Worm (Caenorhabditis elegans) whole organism, young adult: ENCODE data around the gene H39E20.1.

Experiments
- B0336.3 ChIP-seq: fragments of 200-800 bp; sonication (Bioruptor generic); IDR thresholded peaks from 2 replicates; pipeline ENCODE4 v1.3.6; 2022; ENCODE audit warnings: missing genetic modification characterization, missing compliant biosample characterization
- C17E4.6 ChIP-seq: fragments of 200-800 bp; sonication (Bioruptor generic); IDR thresholded peaks from 2 replicates; pipeline ENCODE4 v1.3.6; 2022; ENCODE audit warnings: missing genetic modification reagents, missing genetic modification characterization, missing compliant biosample characterization
- F10E7.11 ChIP-seq: sonication (generic microtip); optimal IDR thresholded peaks from 2 replicates; lab custom pipeline; 2017; ENCODE audit warnings: mild to moderate bottlenecking, missing genetic modification characterization, moderate library complexity, missing compliant biosample characterization
- F22D6.2 ChIP-seq: sonication (generic microtip); optimal IDR thresholded peaks from 2 replicates; lab custom pipeline; 2016; ENCODE audit warnings: mild to moderate bottlenecking, missing genetic modification characterization, missing compliant biosample characterization
- F49E8.2 ChIP-seq: sonication (generic microtip); optimal IDR thresholded peaks from 3 replicates; lab custom pipeline; 2017; ENCODE audit warnings: missing genetic modification characterization, mild to moderate bottlenecking, missing compliant biosample characterization, antibody characterized with exemption, moderate library complexity; ENCODE audit not compliant: insufficient read depth
- F57A8.1 ChIP-seq: fragments of 200-800 bp; sonication (Bioruptor generic); optimal IDR thresholded peaks from 2 replicates; lab custom pipeline; 2018; ENCODE audit warnings: mild to moderate bottlenecking, missing genetic modification characterization, moderate library complexity, missing compliant biosample characterization
- F57C9.4 ChIP-seq: sonication (generic microtip); optimal IDR thresholded peaks from 2 replicates; lab custom pipeline; 2017; ENCODE audit warnings: mild to moderate bottlenecking, missing genetic modification characterization, missing compliant biosample characterization
- K11D2.4 ChIP-seq: fragments of 200-800 bp; sonication (Bioruptor generic); IDR thresholded peaks from 2 replicates; pipeline ENCODE4 v1.3.6; 2022; ENCODE audit warnings: missing genetic modification reagents, missing genetic modification characterization, missing compliant biosample characterization
- K12H6.12 ChIP-seq: fragments of 200-800 bp; sonication (Bioruptor generic); optimal IDR thresholded peaks from 2 replicates; lab custom pipeline; 2018; ENCODE audit warnings: mild to moderate bottlenecking, missing genetic modification characterization, missing compliant biosample characterization
- T07F8.4 ChIP-seq: sonication (generic microtip); optimal IDR thresholded peaks from 2 replicates; lab custom pipeline; 2016; ENCODE audit warnings: mild to moderate bottlenecking, missing genetic modification characterization, moderate library complexity, missing compliant biosample characterization
- Y67H2A.10 ChIP-seq: fragments of 200-800 bp; sonication (Bioruptor generic); conservative IDR thresholded peaks from 2 replicates; pipeline ENCODE4 v1.3.6; 2022; ENCODE audit warnings: missing genetic modification reagents, missing genetic modification characterization, missing compliant biosample characterization
- Y79H2A.3 ChIP-seq: fragments of 200-800 bp; sonication (Bioruptor generic); conservative IDR thresholded peaks from 2 replicates; pipeline ENCODE4 v1.3.6; 2022; ENCODE audit warnings: missing genetic modification reagents, missing genetic modification characterization, missing compliant biosample characterization
- cebp-1 ChIP-seq, 2 experiments: fragments of 200-800 bp in 1 of 2; sonication (Bioruptor generic) in 1 of 2; sonication (generic microtip) in 1 of 2; IDR thresholded peaks in 1 of 2; optimal IDR thresholded peaks in 1 of 2; 2 replicates each; pipeline versions ENCODE4 v1.3.6 to Lab custom; 2017 to 2022; ENCODE audit warnings: missing compliant biosample characterization in 2 of 2, missing genetic modification characterization in 2 of 2, mild to moderate bottlenecking in 1 of 2, missing genetic modification reagents in 1 of 2, moderate library complexity in 1 of 2
- ceh-40 ChIP-seq: fragments of 200-800 bp; sonication (Bioruptor generic); IDR thresholded peaks from 2 replicates; pipeline ENCODE4 v1.3.6; 2022; ENCODE audit warnings: missing genetic modification characterization, missing compliant biosample characterization
- ceh-79 ChIP-seq: sonication (generic microtip); optimal IDR thresholded peaks from 2 replicates; lab custom pipeline; 2017; ENCODE audit warnings: mild to moderate bottlenecking, missing genetic modification characterization, missing compliant biosample characterization
- ceh-91 ChIP-seq: fragments of 200-800 bp; sonication (Bioruptor generic); IDR thresholded peaks from 2 replicates; pipeline ENCODE4 v1.3.6; 2022; ENCODE audit warnings: missing genetic modification reagents, missing genetic modification characterization, missing compliant biosample characterization
- chd-7 ChIP-seq: sonication (generic microtip); optimal IDR thresholded peaks from 2 replicates; lab custom pipeline; 2016; ENCODE audit warnings: mild to moderate bottlenecking, missing genetic modification characterization, moderate library complexity, missing compliant biosample characterization
- dpff-1 ChIP-seq: sonication (generic microtip); optimal IDR thresholded peaks from 2 replicates; lab custom pipeline; 2017; ENCODE audit warnings: mild to moderate bottlenecking, missing genetic modification characterization, missing compliant biosample characterization
- fkh-3 ChIP-seq: sonication (generic microtip); optimal IDR thresholded peaks from 2 replicates; lab custom pipeline; 2016; ENCODE audit warnings: mild to moderate bottlenecking, missing genetic modification characterization, missing compliant biosample characterization
- gei-17 ChIP-seq: fragments of 200-800 bp; sonication (Bioruptor generic); optimal IDR thresholded peaks from 2 replicates; lab custom pipeline; 2018; ENCODE audit warnings: mild to moderate bottlenecking, missing genetic modification characterization, missing compliant biosample characterization
- him-1 ChIP-seq: sonication (generic microtip); optimal IDR thresholded peaks from 2 replicates; lab custom pipeline; 2016; ENCODE audit warnings: missing genotype, missing genetic modification reagents, missing genetic modification characterization, missing compliant biosample characterization
- hlh-12 ChIP-seq: sonication (generic microtip); optimal IDR thresholded peaks from 2 replicates; lab custom pipeline; 2016; ENCODE audit warnings: missing genetic modification characterization, missing compliant biosample characterization
- hmg-20 ChIP-seq: fragments of 200-800 bp; sonication (Bioruptor generic); IDR thresholded peaks from 2 replicates; pipeline ENCODE4 v1.3.6; 2022; ENCODE audit warnings: missing genetic modification reagents, missing genetic modification characterization, missing compliant biosample characterization
- let-526 ChIP-seq: fragments of 200-800 bp; sonication (Bioruptor generic); IDR thresholded peaks from 2 replicates; pipeline ENCODE4 v1.3.6; 2022; ENCODE audit warnings: missing genetic modification reagents, missing genetic modification characterization, missing compliant biosample characterization
- lin-54 ChIP-seq: fragments of 200-800 bp; sonication (Bioruptor generic); optimal IDR thresholded peaks from 2 replicates; lab custom pipeline; 2018; ENCODE audit warnings: mild to moderate bottlenecking, missing genetic modification characterization, missing compliant biosample characterization
- lir-1 ChIP-seq: fragments of 200-800 bp; sonication (Bioruptor generic); conservative IDR thresholded peaks from 2 replicates; pipeline ENCODE4 v1.3.6; 2022; ENCODE audit warnings: missing genetic modification reagents, missing genetic modification characterization, missing compliant biosample characterization
- madf-3 ChIP-seq: fragments of 200-800 bp; sonication (Bioruptor generic); IDR thresholded peaks from 2 replicates; pipeline ENCODE4 v1.3.6; 2022; ENCODE audit warnings: missing genetic modification reagents, missing genetic modification characterization, missing compliant biosample characterization
- mcd-1 ChIP-seq: fragments of 200-800 bp; sonication (Bioruptor generic); IDR thresholded peaks from 2 replicates; pipeline ENCODE4 v1.3.6; 2022; ENCODE audit warnings: missing genetic modification reagents, missing genetic modification characterization, missing compliant biosample characterization
- mxl-1 ChIP-seq: sonication (generic microtip); optimal IDR thresholded peaks from 2 replicates; lab custom pipeline; 2016; ENCODE audit warnings: missing genetic modification characterization, missing compliant biosample characterization
- nfya-1 ChIP-seq: sonication (generic microtip); optimal IDR thresholded peaks from 2 replicates; lab custom pipeline; 2017; ENCODE audit warnings: antibody characterized with exemption, missing compliant biosample characterization, missing genetic modification characterization, borderline replicate concordance; ENCODE audit not compliant: insufficient read depth
- nfya-2 ChIP-seq: fragments of 200-800 bp; sonication (Bioruptor generic); IDR thresholded peaks from 2 replicates; pipeline ENCODE4 v1.3.6; 2022; ENCODE audit warnings: missing genetic modification reagents, missing genetic modification characterization, missing compliant biosample characterization
- nfyb-1 ChIP-seq: fragments of 200-800 bp; sonication (Bioruptor generic); IDR thresholded peaks from 2 replicates; pipeline ENCODE4 v1.3.6; 2022; ENCODE audit warnings: missing genetic modification reagents, missing genetic modification characterization, missing compliant biosample characterization
- nhr-120 ChIP-seq: fragments of 200-800 bp; sonication (Bioruptor generic); IDR thresholded peaks from 2 replicates; pipeline ENCODE4 v1.3.6; 2022; ENCODE audit warnings: missing genetic modification characterization, missing compliant biosample characterization
- pbrm-1 ChIP-seq: fragments of 200-800 bp; sonication (Bioruptor generic); IDR thresholded peaks from 2 replicates; pipeline ENCODE4 v1.3.6; 2022; ENCODE audit warnings: missing genetic modification reagents, missing genetic modification characterization, missing compliant biosample characterization
- rcor-1 ChIP-seq: fragments of 200-800 bp; sonication (Bioruptor generic); IDR thresholded peaks from 2 replicates; pipeline ENCODE4 v1.3.6; 2022; ENCODE audit warnings: missing genetic modification reagents, missing genetic modification characterization, missing compliant biosample characterization
- rec-8 ChIP-seq, 2 experiments: sonication (generic microtip); optimal IDR thresholded peaks; 2 replicates each; lab custom pipeline; 2016; ENCODE audit warnings: mild to moderate bottlenecking in 2 of 2, missing genetic modification characterization in 2 of 2, missing genetic modification reagents in 2 of 2, missing genotype in 2 of 2, missing biosample characterization in 1 of 2, missing compliant biosample characterization in 1 of 2, moderate library complexity in 1 of 2
- sea-2 ChIP-seq: fragments of 200-800 bp; sonication (Bioruptor generic); IDR thresholded peaks from 2 replicates; pipeline ENCODE4 v1.3.6; 2022; ENCODE audit warnings: missing genetic modification characterization, missing compliant biosample characterization
- snpc-4 ChIP-seq, 5 experiments: fragments of 150-350 bp in 1 of 5; sonication (generic microtip) in 4 of 5; optimal IDR thresholded peaks; 2 replicates each; lab custom pipeline; 2014 to 2018; ENCODE audit warnings: missing genetic modification characterization in 5 of 5, missing biosample characterization in 3 of 5, antibody characterized with exemption in 2 of 5, mild to moderate bottlenecking in 2 of 5, missing compliant biosample characterization in 2 of 5, missing genotype in 2 of 5, moderate library complexity in 2 of 5, missing genetic modification reagents in 1 of 5
- sptf-2 ChIP-seq: fragments of 200-800 bp; sonication (Bioruptor generic); optimal IDR thresholded peaks from 2 replicates; lab custom pipeline; 2018; ENCODE audit warnings: mild to moderate bottlenecking, missing genetic modification characterization, missing compliant biosample characterization
- xnd-1 ChIP-seq: sonication (generic microtip); optimal IDR thresholded peaks from 2 replicates; lab custom pipeline; 2016; ENCODE audit warnings: missing genotype, missing genetic modification reagents, missing genetic modification characterization, missing compliant biosample characterization
- zfh-2 ChIP-seq: fragments of 200-800 bp; sonication (Bioruptor generic); conservative IDR thresholded peaks from 2 replicates; pipeline ENCODE4 v1.3.6; 2022; ENCODE audit warnings: missing genetic modification reagents, missing genetic modification characterization, missing compliant biosample characterization
- zim-3 ChIP-seq: sonication (generic microtip); optimal IDR thresholded peaks from 2 replicates; lab custom pipeline; 2017; ENCODE audit warnings: mild to moderate bottlenecking, missing genetic modification characterization, moderate library complexity, missing compliant biosample characterization
- ztf-22 ChIP-seq: fragments of 200-800 bp; sonication (Bioruptor generic); optimal IDR thresholded peaks from 2 replicates; lab custom pipeline; 2018; ENCODE audit warnings: mild to moderate bottlenecking, missing genetic modification characterization, moderate library complexity, missing compliant biosample characterization
- ztf-3 ChIP-seq: fragments of 200-800 bp; sonication (Bioruptor generic); optimal IDR thresholded peaks from 2 replicates; lab custom pipeline; 2018; ENCODE audit warnings: mild to moderate bottlenecking, missing genetic modification characterization, missing compliant biosample characterization

H39E20.1 gene

DNA sequence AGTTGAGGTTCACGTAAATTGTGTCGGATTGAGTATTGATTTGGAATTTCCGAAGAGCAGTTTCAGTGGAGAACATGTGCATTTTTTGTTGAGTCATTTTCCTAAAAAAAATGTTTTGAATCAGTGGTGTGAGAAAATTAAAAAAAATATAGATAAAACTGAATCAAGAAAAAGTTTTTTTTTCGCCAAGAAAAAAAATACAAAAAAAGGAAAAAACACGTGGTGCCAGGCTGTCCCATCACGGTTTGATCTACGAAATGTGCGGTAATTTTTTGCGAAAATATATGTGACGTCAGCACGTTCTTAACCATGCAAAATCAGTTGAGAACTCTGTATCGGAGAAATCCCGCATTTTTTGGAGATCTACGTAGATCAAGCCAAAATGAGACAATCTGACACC is 3.5 kb downstream of the H39E20.1 start, which contains the start of gene F56C3.9:
F56C3.9 (minus strand) TSS at position 101 of the 400 bp plus-strand sequence.
- TF ChIP-seq rec-8 (tag; optimal IDR thresholded peaks at IDR 0.05; lab: Kevin White, UChicago) (no peak), Y79H2A.3 (GFP tag; lab: Robert Waterston, UW) (no peak), F57C9.4 (tag; lab: Kevin White, UChicago) (no peak), nfyb-1 (GFP tag; lab: Robert Waterston, UW) (no peak), hmg-20 (GFP tag; lab: Robert Waterston, UW) (no peak), rcor-1 (GFP tag; lab: Robert Waterston, UW) (no peak), T07F8.4 (tag; lab: Kevin White, UChicago) (no peak), F49E8.2 (tag; lab: Kevin White, UChicago) (no peak), xnd-1 (tag; lab: Kevin White, UChicago) (no peak)
- TF ChIP-seq, all 124 proteins: peak for 0

- TF ChIP-seq nfyb-1 (GFP tag; lab: Robert Waterston, UW) (peak; percentile 93), K11D2.4 (GFP tag; lab: Robert Waterston, UW) (peak; percentile 96), fkh-3 (no peak), lir-1 (no peak), snpc-4 (GFP tag; optimal IDR thresholded peaks at IDR 0.05; lab: Kevin White, UChicago) (no peak), snpc-4 (tag; optimal IDR thresholded peaks at IDR 0.05; lab: Kevin White, UChicago) (peak; percentile 41 to 81 (median 69)), gei-17 (peak; percentile 96), pbrm-1 (GFP tag; lab: Robert Waterston, UW) (peak; percentile 84), lin-54 (GFP tag; lab: Kevin White, UChicago) (peak; percentile 74), nfya-2 (GFP tag; lab: Robert Waterston, UW) (no peak), zfh-2 (no peak), rec-8 (tag; optimal IDR thresholded peaks at IDR 0.05; lab: Kevin White, UChicago) (peak in 1 of 2 experiments; percentile 43), let-526 (GFP tag; lab: Robert Waterston, UW) (peak; percentile 64; the same call in 1 of the 2 replicates), Y67H2A.10 (GFP tag; lab: Robert Waterston, UW) (no peak), him-1 (no peak), sptf-2 (GFP tag; lab: Kevin White, UChicago) (no peak), ztf-22 (GFP tag; lab: Kevin White, UChicago) (no peak), mxl-1 (no peak), nfya-1 (tag; lab: Kevin White, UChicago) (no peak), F10E7.11 (tag; lab: Kevin White, UChicago) (peak; percentile 71), nhr-120 (GFP tag; lab: Robert Waterston, UW) (no peak), hlh-12 (no peak), chd-7 (tag; lab: Kevin White, UChicago) (peak; percentile 62), ceh-40 (GFP tag; lab: Robert Waterston, UW) (no peak), B0336.3 (GFP tag; lab: Robert Waterston, UW) (peak; percentile 95), ztf-3 (GFP tag; lab: Kevin White, UChicago) (peak; percentile 85), mcd-1 (peak; percentile 73; the same call in 1 of the 2 replicates), K12H6.12 (peak; percentile 74), C17E4.6 (GFP tag; lab: Robert Waterston, UW) (peak; percentile 67; the same call in 1 of the 2 replicates), F57A8.1 (GFP tag; lab: Kevin White, UChicago) (no peak), F22D6.2 (peak; percentile 92), zim-3 (tag; lab: Kevin White, UChicago) (no peak), cebp-1 (GFP tag; IDR thresholded peaks at IDR 0.05; lab: Robert Waterston, UW) (no peak), cebp-1 (tag; optimal IDR thresholded peaks at IDR 0.05; lab: Kevin White, UChicago) (peak; percentile 93), ceh-91 (no peak), dpff-1 (no peak), madf-3 (GFP tag; lab: Robert Waterston, UW) (no peak), ceh-79 (peak; percentile 48), sea-2 (no peak)
Measured at ce11 chrX:1389382-1389983, 7.9 kb downstream of the H39E20.1 start.
